Fruit fly (Drosophila melanogaster) S2 (cell line): ENCODE data around the gene CG34375.

Experiments used
- CG8478 ChIP-seq: fragments of >200 bp; optimal IDR thresholded peaks from 2 replicates; lab custom pipeline; 2018
- CTCF ChIP-seq, 2 experiments: fragments of >200 bp; optimal IDR thresholded peaks; 2 replicates each; lab custom pipeline; 2018

DNA sequence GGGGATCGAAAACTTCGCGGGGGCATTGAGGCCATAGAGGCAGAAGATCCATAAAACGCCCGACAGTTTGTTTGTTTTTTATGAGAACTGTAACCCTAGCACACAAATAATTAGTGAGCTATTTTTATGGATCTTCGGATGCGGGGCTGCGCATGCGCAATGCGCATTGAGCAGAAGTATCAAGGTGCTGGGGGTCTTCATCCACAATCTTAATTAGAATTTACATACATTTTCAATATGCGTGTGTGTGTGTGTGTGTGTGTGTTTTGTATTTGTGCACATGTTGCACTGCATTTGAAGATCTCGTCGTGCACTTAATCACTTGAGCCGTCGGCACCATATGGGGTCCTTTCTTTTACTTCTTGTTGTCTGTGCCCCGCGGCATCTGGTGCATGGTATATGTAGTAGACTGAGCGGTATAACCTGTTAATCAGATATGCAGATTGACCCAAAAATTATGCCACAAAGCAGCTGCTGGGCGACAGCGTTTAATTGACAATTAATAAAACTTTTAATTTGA lies 32.4 kb upstream of the CG34375 start:
- no peak for TF ChIP-seq CG8478
- no peak for TF ChIP-seq CTCF (optimal IDR thresholded peaks at IDR 0.05; lab: Kevin White, UChicago)
